Fruit fly (Drosophila melanogaster): ENCODE results near the gene CG5645.

CG5645 gene

dm6 chr3L:12124138-12124583 is 12.3 kb downstream of the CG5645 start:
- TF ChIP-seq cnc (optimal IDR thresholded peaks at IDR 0.05) (no peak), cic (GFP tag; optimal IDR thresholded peaks at IDR 0.05) (peak; percentile 87), tj (GFP tag; optimal IDR thresholded peaks at IDR 0.05) (peak; percentile 62), kay (GFP tag; ENCODE audit: borderline replicate concordance) (no peak), CG5204 (GFP tag; optimal IDR thresholded peaks at IDR 0.05) (no peak), CG7045 (GFP tag; optimal IDR thresholded peaks at IDR 0.05) (peak; percentile 20), CG33017 (tag; optimal IDR thresholded peaks at IDR 0.05) (peak; percentile 18), toe (GFP tag; optimal IDR thresholded peaks at IDR 0.05) (no peak), CG12768 (GFP tag; optimal IDR thresholded peaks at IDR 0.05) (peak; percentile 87), CG1620 (GFP tag; optimal IDR thresholded peaks at IDR 0.05) (no peak), Hr96 (GFP tag; optimal IDR thresholded peaks at IDR 0.05) (no peak), bab1 (GFP tag; optimal IDR thresholded peaks at IDR 0.05) (peak; percentile 31), CG14711 (tag; optimal IDR thresholded peaks at IDR 0.05) (peak; percentile 64), Clk (GFP tag; optimal IDR thresholded peaks at IDR 0.05) (no peak), ovo (GFP tag; optimal IDR thresholded peaks at IDR 0.05) (no peak), CG11617 (GFP tag; optimal IDR thresholded peaks at IDR 0.05) (no peak), Crg-1 (GFP tag; optimal IDR thresholded peaks at IDR 0.05) (no peak), Mnt (GFP tag; optimal IDR thresholded peaks at IDR 0.05) (peak; percentile 94), CG7101 (tag; optimal IDR thresholded peaks at IDR 0.05) (peak; percentile 50), pad (GFP tag; optimal IDR thresholded peaks at IDR 0.05) (peak; percentile 54)

DNA sequence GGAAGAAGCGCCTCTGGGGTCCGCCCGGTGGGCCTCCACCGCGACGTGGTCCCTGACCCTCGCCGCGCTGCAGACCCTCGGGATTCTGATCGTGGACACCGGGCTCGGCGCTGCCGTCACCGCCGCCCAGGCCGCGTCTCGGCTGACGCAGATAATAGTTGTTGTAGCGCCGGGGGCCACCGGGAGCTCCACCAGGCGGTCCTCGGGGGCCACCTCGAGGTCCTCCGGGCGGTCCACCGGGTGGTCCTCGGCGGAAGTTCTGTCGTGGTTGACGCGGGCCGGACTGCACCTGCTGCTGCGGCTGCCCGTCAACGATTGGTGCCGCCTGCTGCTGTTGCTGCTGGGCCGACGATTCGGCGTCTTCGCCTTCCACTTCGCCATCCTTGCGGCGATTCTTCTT is 13.6 kb downstream of the CG5645 start:
- TF ChIP-seq tj (GFP tag; optimal IDR thresholded peaks at IDR 0.05) (no peak), cic (GFP tag; optimal IDR thresholded peaks at IDR 0.05) (no peak), ovo (GFP tag; optimal IDR thresholded peaks at IDR 0.05) (no peak), CG11617 (GFP tag; optimal IDR thresholded peaks at IDR 0.05) (no peak), cnc (optimal IDR thresholded peaks at IDR 0.05) (no peak), CG5204 (GFP tag; optimal IDR thresholded peaks at IDR 0.05) (no peak), CG7101 (tag; optimal IDR thresholded peaks at IDR 0.05) (no peak)

- TF ChIP-seq bab1 (GFP tag; optimal IDR thresholded peaks at IDR 0.05) (peak; percentile 25), CG33017 (tag; optimal IDR thresholded peaks at IDR 0.05) (no peak), CG14711 (tag; optimal IDR thresholded peaks at IDR 0.05) (peak; percentile 3), Hr96 (GFP tag; optimal IDR thresholded peaks at IDR 0.05) (no peak)
Observed at dm6 chr3L:12119875-12120485, 16.5 kb downstream of the CG5645 start, which contains the start of gene CG11560. Gene CG11560 (plus strand): TSS chr3L:12120019.

DNA sequence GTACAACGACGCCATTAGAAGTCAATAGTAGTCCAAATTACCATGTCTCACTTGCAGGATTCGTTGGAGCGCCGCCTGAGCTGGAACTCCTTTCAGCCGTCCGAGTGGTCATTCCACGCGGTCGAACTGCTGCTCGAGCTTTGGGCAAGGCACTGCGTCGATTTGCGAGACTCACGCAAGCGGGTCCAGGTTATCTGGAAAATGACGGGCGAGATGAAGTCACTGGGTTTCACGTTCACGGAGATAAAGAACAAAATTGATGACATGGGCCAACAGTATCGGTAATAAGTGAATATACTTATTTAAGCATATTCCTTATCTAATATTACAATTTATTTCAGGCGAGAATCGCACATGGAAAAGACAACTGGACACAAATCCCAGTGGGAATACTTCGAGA is 17.9 kb downstream of the CG5645 start:
- TF ChIP-seq pad (GFP tag; optimal IDR thresholded peaks at IDR 0.05) (no peak), tj (GFP tag; optimal IDR thresholded peaks at IDR 0.05) (no peak), Crg-1 (GFP tag; optimal IDR thresholded peaks at IDR 0.05) (no peak), Clk (GFP tag; optimal IDR thresholded peaks at IDR 0.05) (no peak), CG11617 (GFP tag; optimal IDR thresholded peaks at IDR 0.05) (no peak)

- no peak for TF ChIP-seq Hr96 (GFP tag; optimal IDR thresholded peaks at IDR 0.05)
- peak; percentile 1 for TF ChIP-seq Mnt (GFP tag; optimal IDR thresholded peaks at IDR 0.05)
Observed at dm6 chr3L:12118156-12118555, 18.4 kb downstream of the CG5645 start, which contains the start of gene ssp. Gene ssp (plus strand): TSS chr3L:12118257.

dm6 chr3L:12115966-12116735 is 20.4 kb downstream of the CG5645 start, which contains the start of gene vers:
Gene vers (plus strand): TSS chr3L:12116101.
- TF ChIP-seq bab1 (GFP tag; optimal IDR thresholded peaks at IDR 0.05) (peak; percentile 65), Crg-1 (GFP tag; optimal IDR thresholded peaks at IDR 0.05) (no peak), pad (GFP tag; optimal IDR thresholded peaks at IDR 0.05) (peak; percentile 28), CG11617 (GFP tag; optimal IDR thresholded peaks at IDR 0.05) (no peak), Mnt (GFP tag; optimal IDR thresholded peaks at IDR 0.05) (peak; percentile 31), CG7101 (tag; optimal IDR thresholded peaks at IDR 0.05) (peak; percentile 41), CG14711 (tag; optimal IDR thresholded peaks at IDR 0.05) (peak; percentile 40)

- TF ChIP-seq CG11617 (GFP tag; optimal IDR thresholded peaks at IDR 0.05) (no peak), Crg-1 (GFP tag; optimal IDR thresholded peaks at IDR 0.05) (no peak), Clk (GFP tag; optimal IDR thresholded peaks at IDR 0.05) (no peak)
Observed at dm6 chr3L:12115103-12115502, 21.4 kb downstream of the CG5645 start.
